Fruit fly (Drosophila melanogaster): ENCODE results near the gene Ssu72.

DNA sequence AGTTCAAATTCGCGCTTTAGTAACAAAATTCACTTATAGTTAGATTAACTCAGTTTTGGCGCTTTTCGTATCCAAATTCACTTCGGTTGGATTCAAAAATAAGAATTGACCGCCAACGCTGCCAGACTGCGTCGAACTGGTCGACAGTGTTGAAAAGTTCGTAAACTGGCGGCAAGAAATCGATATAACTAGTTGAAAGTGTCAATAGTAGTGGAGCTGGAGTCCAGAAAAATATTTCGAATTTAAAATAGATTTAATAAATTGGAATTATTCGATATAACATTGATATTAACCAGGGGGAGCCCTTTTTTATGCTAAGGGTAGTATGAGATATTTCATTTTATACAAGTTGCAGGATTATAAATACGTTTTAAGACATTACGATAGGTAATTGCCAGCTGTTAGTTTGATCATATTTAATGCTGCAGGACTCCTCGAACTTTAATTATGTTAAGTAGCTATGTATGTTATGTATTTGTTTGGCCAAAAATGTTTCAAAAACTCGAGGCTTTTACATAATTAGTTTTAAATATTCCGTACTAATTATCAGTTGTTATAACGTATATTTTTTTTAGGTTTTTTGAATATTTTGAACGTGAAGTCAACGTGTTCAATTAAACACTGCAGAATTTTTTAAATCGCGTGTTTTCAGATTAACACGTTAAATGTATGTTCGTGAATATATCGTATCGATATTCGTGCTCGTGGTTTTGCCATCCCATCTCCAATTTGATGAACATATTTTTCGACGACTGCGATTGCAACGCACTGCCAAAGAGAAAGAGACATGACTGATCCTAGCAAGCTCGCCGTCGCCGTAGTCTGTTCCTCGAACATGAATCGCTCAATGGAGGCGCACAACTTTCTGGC is at the start of gene Ssu72, which contains the start of gene CG14223:
- TF ChIP-seq Hr39 (GFP tag; optimal IDR thresholded peaks at IDR 0.05) (no peak), dac (GFP tag; optimal IDR thresholded peaks at IDR 0.05) (no peak), CG4318 (GFP tag; optimal IDR thresholded peaks at IDR 0.05) (no peak), vri (GFP tag; optimal IDR thresholded peaks at IDR 0.05) (no peak), Hr4 (GFP tag; optimal IDR thresholded peaks at IDR 0.05) (peak; percentile 4), pdm3 (GFP tag; optimal IDR thresholded peaks at IDR 0.05) (no peak), Sox15 (GFP tag; optimal IDR thresholded peaks at IDR 0.05) (no peak)

Data from whole organism, prepupa.